Fruit fly (Drosophila melanogaster): ENCODE results near the gene Sgsh.

Sgsh gene

DNA sequence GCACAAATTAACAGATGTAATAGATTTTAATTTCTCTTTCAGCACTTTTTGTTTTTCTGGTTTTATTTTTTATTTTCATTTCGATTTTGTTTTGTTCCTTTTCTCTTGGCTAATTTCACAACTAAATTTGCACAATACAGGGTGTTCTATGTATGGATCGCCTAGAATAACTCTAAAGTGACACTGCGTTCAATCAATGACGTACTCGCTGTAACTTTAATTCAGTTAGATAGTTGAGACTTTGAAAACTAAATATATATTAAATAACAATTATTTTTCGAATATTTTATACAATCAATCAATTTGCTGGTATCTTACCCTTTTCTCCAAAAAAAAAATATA is 11.9 kb upstream of the Sgsh start:
- TF ChIP-seq fru (GFP tag; optimal IDR thresholded peaks at IDR 0.05) (no peak), tai (GFP tag; optimal IDR thresholded peaks at IDR 0.05) (no peak), sage (GFP tag; optimal IDR thresholded peaks at IDR 0.05) (no peak), jim (GFP tag; optimal IDR thresholded peaks at IDR 0.05) (no peak), CrebA (GFP tag; optimal IDR thresholded peaks at IDR 0.05; ENCODE audit: borderline replicate concordance) (no peak), Hr83 (GFP tag; optimal IDR thresholded peaks at IDR 0.05; ENCODE audit: poor library complexity, severe bottlenecking) (no peak)

DNA sequence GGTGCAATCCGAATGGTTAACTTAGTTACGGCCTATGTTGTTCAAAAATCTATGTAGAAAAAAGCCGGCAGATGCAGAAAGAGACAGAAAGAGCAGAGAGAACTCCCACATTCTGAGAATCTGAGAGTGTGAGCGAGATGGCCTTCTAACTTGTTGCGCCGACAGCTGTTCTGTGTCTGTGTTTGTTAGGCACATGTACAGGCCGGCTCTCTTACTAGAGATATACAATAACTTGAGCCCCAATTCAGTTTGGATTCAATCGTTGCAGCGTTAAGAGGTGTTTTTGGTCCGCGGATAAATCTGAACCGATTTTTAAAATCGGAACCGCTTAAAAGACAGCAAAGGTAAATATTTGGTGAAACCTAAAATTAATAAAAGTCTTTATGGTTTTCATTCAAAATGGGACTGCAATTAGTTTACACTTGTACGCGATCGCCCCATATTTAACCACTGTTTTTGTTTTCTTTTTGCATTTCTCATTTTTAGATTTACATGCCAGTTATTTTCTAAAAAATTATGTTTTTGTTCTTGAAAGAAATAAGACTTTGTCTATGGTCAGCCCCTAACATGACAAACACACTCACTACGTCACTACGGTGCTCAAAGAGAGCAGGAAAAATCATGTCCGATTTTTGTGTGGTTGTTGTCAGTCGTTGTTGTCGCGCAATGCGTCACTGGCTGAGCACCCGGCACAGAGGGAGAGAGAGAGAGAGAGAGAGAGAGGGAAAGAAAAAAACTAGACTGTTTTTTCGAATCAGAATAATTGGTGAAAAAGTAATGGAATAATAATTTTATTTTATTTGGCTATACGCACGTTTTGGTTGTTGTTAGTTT is 11.3 kb upstream of the Sgsh start:
- TF ChIP-seq dl (GFP tag; optimal IDR thresholded peaks at IDR 0.05; ENCODE audit: insufficient read depth in 1 of 2, partially characterized antibody in 2 of 2) = peak; percentile 28 to 61
- no peak for TF ChIP-seq sv (GFP tag; optimal IDR thresholded peaks at IDR 0.05)
- peak; percentile 22 for TF ChIP-seq br (GFP tag; optimal IDR thresholded peaks at IDR 0.05)
- no peak for TF ChIP-seq GATAd (GFP tag; optimal IDR thresholded peaks at IDR 0.05)
- TF ChIP-seq Myc (optimal IDR thresholded peaks at IDR 0.05) = no peak
- no peak for TF ChIP-seq woc (GFP tag; optimal IDR thresholded peaks at IDR 0.05)
- no peak for TF ChIP-seq sage (GFP tag; optimal IDR thresholded peaks at IDR 0.05)
- no peak for TF ChIP-seq Vsx2 (GFP tag; optimal IDR thresholded peaks at IDR 0.05; ENCODE audit: partially characterized antibody)
- no peak for TF ChIP-seq foxo (GFP tag; optimal IDR thresholded peaks at IDR 0.05)
- no peak for TF ChIP-seq pan (optimal IDR thresholded peaks at IDR 0.05)
- TF ChIP-seq CrebA (GFP tag; optimal IDR thresholded peaks at IDR 0.05; ENCODE audit: borderline replicate concordance) = no peak
- no peak for TF ChIP-seq rgr (GFP tag; optimal IDR thresholded peaks at IDR 0.05)
- TF ChIP-seq N (GFP tag; optimal IDR thresholded peaks at IDR 0.05) = peak; percentile 78
- peak; percentile 40 for TF ChIP-seq brk (GFP tag; optimal IDR thresholded peaks at IDR 0.05)
- no peak for TF ChIP-seq dmrt93B (GFP tag; optimal IDR thresholded peaks at IDR 0.05)
- TF ChIP-seq Hnf4 (GFP tag; optimal IDR thresholded peaks at IDR 0.05) = no peak
- TF ChIP-seq Mio (GFP tag; optimal IDR thresholded peaks at IDR 0.05) = no peak
- peak; percentile 33 for TF ChIP-seq Hr83 (GFP tag; optimal IDR thresholded peaks at IDR 0.05; ENCODE audit: poor library complexity, severe bottlenecking)
- TF ChIP-seq Dfd (GFP tag; optimal IDR thresholded peaks at IDR 0.05) = no peak
- TF ChIP-seq Hr78 (GFP tag; optimal IDR thresholded peaks at IDR 0.05) = no peak
- TF ChIP-seq Abd-B (GFP tag; optimal IDR thresholded peaks at IDR 0.05) = no peak
- no peak for TF ChIP-seq dsf (GFP tag; optimal IDR thresholded peaks at IDR 0.05; ENCODE audit: borderline replicate concordance)
- no peak for TF ChIP-seq ey (GFP tag; optimal IDR thresholded peaks at IDR 0.05)
- TF ChIP-seq h (GFP tag; optimal IDR thresholded peaks at IDR 0.05) = peak; percentile 23
- TF ChIP-seq Rel (GFP tag; optimal IDR thresholded peaks at IDR 0.05) = no peak
- peak; percentile 9 for TF ChIP-seq Rel (tag; optimal IDR thresholded peaks at IDR 0.05)
- no peak for TF ChIP-seq lola (GFP tag; optimal IDR thresholded peaks at IDR 0.05)
- peak; percentile 62 for TF ChIP-seq Dif (GFP tag; optimal IDR thresholded peaks at IDR 0.05; ENCODE audit: partially characterized antibody)
- peak; percentile 53 for TF ChIP-seq Jra (GFP tag; optimal IDR thresholded peaks at IDR 0.05)

DNA sequence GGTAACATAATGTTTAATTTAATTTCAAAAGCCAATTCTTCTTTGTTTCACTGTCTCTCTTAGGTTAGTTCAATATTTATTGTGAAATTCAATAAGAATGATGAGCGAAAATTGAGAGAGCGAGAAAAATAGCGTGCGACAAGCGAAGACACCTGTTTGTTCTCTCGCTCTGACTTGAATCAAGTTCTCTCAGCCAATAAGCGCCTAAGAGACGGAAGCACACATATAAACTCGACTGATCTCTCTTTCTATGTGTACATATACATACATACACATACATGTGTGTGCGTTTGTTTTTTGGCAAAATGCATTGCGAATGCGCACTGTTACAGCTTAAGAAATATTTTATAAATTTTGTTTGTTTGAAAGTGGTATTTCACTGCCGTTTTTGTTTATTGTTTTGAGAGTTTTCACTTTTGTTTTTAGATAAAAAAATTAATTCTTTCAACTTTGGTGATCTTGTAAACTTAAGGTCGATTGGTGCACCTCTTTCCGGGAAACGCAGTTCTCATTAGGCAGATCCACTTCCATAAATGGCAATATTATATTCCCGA is 10.6 kb upstream of the Sgsh start:
- TF ChIP-seq br (GFP tag; optimal IDR thresholded peaks at IDR 0.05) = no peak
- TF ChIP-seq brk (GFP tag; optimal IDR thresholded peaks at IDR 0.05) = peak; percentile 66
- TF ChIP-seq Hr78 (GFP tag; optimal IDR thresholded peaks at IDR 0.05) = no peak
- peak; percentile 67 for TF ChIP-seq CrebA (GFP tag; optimal IDR thresholded peaks at IDR 0.05; ENCODE audit: borderline replicate concordance)
- TF ChIP-seq h (GFP tag; optimal IDR thresholded peaks at IDR 0.05) = peak; percentile 33
- TF ChIP-seq Rel (GFP tag; optimal IDR thresholded peaks at IDR 0.05) = no peak
- TF ChIP-seq Rel (tag; optimal IDR thresholded peaks at IDR 0.05) = no peak
- peak in 1 of 2 experiments; percentile 17 for TF ChIP-seq foxo (GFP tag; optimal IDR thresholded peaks at IDR 0.05)
- TF ChIP-seq Hr83 (GFP tag; optimal IDR thresholded peaks at IDR 0.05; ENCODE audit: poor library complexity, severe bottlenecking) = peak; percentile 89
- no peak for TF ChIP-seq pan (optimal IDR thresholded peaks at IDR 0.05)
- TF ChIP-seq sage (GFP tag; optimal IDR thresholded peaks at IDR 0.05) = peak; percentile 6
- no peak for TF ChIP-seq usp (GFP tag; optimal IDR thresholded peaks at IDR 0.05)
- no peak for TF ChIP-seq Vsx2 (GFP tag; optimal IDR thresholded peaks at IDR 0.05; ENCODE audit: partially characterized antibody)
- no peak for TF ChIP-seq Mio (GFP tag; optimal IDR thresholded peaks at IDR 0.05)
- TF ChIP-seq fru (GFP tag; optimal IDR thresholded peaks at IDR 0.05) = peak; percentile 6
- TF ChIP-seq Dif (GFP tag; optimal IDR thresholded peaks at IDR 0.05; ENCODE audit: partially characterized antibody) = peak; percentile 35
- TF ChIP-seq dl (GFP tag; optimal IDR thresholded peaks at IDR 0.05; ENCODE audit: insufficient read depth in 1 of 2, partially characterized antibody in 2 of 2) = peak; percentile 67 to 72
- TF ChIP-seq Abd-B (GFP tag; optimal IDR thresholded peaks at IDR 0.05) = no peak
- TF ChIP-seq Dfd (GFP tag; optimal IDR thresholded peaks at IDR 0.05) = no peak
- TF ChIP-seq rgr (GFP tag; optimal IDR thresholded peaks at IDR 0.05) = peak; percentile 54
- TF ChIP-seq Sp1 (GFP tag; optimal IDR thresholded peaks at IDR 0.05) = no peak
- peak; percentile 33 for TF ChIP-seq Jra (GFP tag; optimal IDR thresholded peaks at IDR 0.05)
- TF ChIP-seq psq (GFP tag; optimal IDR thresholded peaks at IDR 0.05) = no peak
- TF ChIP-seq N (GFP tag; optimal IDR thresholded peaks at IDR 0.05) = no peak
- no peak for TF ChIP-seq dmrt93B (GFP tag; optimal IDR thresholded peaks at IDR 0.05)
- TF ChIP-seq woc (GFP tag; optimal IDR thresholded peaks at IDR 0.05) = peak; percentile 10
- peak; percentile 66 for TF ChIP-seq tai (GFP tag; optimal IDR thresholded peaks at IDR 0.05)
- no peak for TF ChIP-seq CG9705 (GFP tag; optimal IDR thresholded peaks at IDR 0.05)
- no peak for TF ChIP-seq lola (GFP tag; optimal IDR thresholded peaks at IDR 0.05)
- no peak for TF ChIP-seq CG32264 (GFP tag; optimal IDR thresholded peaks at IDR 0.05)
- TF ChIP-seq jim (GFP tag; optimal IDR thresholded peaks at IDR 0.05) = peak; percentile 34
- TF ChIP-seq dsf (GFP tag; optimal IDR thresholded peaks at IDR 0.05; ENCODE audit: borderline replicate concordance) = no peak
- peak; percentile 44 for TF ChIP-seq Hnf4 (GFP tag; optimal IDR thresholded peaks at IDR 0.05)
- no peak for TF ChIP-seq GATAd (GFP tag; optimal IDR thresholded peaks at IDR 0.05)
- no peak for TF ChIP-seq HLH106 (tag; optimal IDR thresholded peaks at IDR 0.05)
- TF ChIP-seq OdsH (GFP tag; optimal IDR thresholded peaks at IDR 0.05) = no peak
- TF ChIP-seq ey (GFP tag; optimal IDR thresholded peaks at IDR 0.05) = no peak
- no peak for TF ChIP-seq sv (GFP tag; optimal IDR thresholded peaks at IDR 0.05)
